Worm (Caenorhabditis elegans) whole organism, L4/young adult: ENCODE results near the gene npl-4.2.

Source experiments
- W03F9.2 ChIP-seq: fragments of 150-350 bp; optimal IDR thresholded peaks from 2 replicates; lab custom pipeline; 2014; ENCODE audit warnings: missing biosample characterization, missing genetic modification characterization
- dao-5 ChIP-seq: sonication (generic microtip); optimal IDR thresholded peaks from 2 replicates; lab custom pipeline; 2016; ENCODE audit warnings: missing genotype, missing genetic modification characterization, moderate library complexity, missing compliant biosample characterization
- him-1 ChIP-seq: sonication (generic microtip); optimal IDR thresholded peaks from 2 replicates; lab custom pipeline; 2016; ENCODE audit warnings: missing genotype, missing genetic modification reagents, missing genetic modification characterization, missing compliant biosample characterization

DNA sequence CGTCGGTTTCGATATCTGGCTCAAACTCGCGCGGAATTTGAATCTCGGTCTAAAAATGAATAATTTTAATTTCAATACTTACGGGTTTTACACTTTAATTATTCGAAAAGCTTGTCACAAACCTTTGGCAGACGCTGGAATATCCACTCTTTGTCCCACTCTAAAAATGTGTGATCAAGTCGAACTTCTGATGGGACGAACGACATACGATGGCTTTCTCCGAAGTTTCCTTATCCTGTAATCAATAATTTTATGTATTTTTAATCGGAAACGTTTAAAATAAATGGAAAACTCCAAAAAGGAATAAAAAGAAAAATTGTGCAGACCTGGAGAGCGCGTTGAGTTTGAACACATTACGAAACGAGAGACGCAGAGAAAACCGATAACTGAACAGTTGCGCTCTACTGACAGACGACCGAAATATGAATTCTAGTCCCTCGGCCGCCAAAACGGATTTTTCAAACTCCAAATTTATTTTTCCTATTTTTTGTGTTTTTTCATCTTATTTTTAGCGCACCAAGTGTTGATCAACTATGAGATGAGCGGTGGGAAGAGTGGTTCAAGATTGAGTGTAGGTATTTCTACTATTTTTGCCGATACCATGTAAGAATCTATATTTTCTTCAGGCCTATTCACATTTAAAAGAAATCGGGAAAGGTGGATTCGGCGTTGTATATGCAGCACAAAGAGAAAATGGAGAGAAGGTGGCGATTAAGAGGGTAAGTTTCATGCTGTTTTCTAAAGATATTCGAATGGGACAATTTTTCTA is 26.7 kb downstream of the npl-4.2 start, which contains the start of the genes sam-4, F59E12.17 and zyg-1:
- TF ChIP-seq dao-5 (tag; lab: Kevin White, UChicago) (no peak), him-1 (no peak), W03F9.2 (peak; percentile 74)
